Worm (Caenorhabditis elegans): Measurements from ENCODE around the gene oac-4.

DNA sequence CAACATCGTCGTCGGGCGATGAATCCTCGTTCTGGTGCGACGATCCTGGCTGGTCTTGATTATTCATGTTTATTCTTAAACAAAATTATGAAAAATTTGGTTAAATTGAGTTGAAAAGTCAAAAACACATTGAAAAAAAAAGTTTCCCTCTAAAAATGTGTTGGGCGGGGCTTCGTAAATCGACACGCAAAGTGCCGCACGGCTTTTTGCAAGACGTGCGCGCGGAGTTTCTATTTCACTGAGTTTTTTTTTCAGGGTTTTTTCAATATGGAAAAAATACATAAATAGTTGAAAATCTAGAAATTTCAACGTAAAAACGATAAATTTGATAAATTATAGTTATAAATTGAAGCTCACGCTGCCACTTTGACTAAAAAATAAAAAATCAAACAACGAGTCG lies 27.7 kb downstream of the oac-4 start, which contains the start of gene F54D10.5:
- TF ChIP-seq nhr-23 (tag; optimal IDR thresholded peaks at IDR 0.05) = peak; percentile 66
- TF ChIP-seq nhr-76 (tag; optimal IDR thresholded peaks at IDR 0.05) = no peak
- no peak for TF ChIP-seq ceh-82 (tag; optimal IDR thresholded peaks at IDR 0.05)
- peak; percentile 99 for TF ChIP-seq R02D3.7 (tag; optimal IDR thresholded peaks at IDR 0.05)
- TF ChIP-seq fkh-10 (GFP tag; optimal IDR thresholded peaks at IDR 0.05) = no peak
- TF ChIP-seq ZK546.5 (tag; optimal IDR thresholded peaks at IDR 0.05) = no peak
